Fruit fly (Drosophila melanogaster): ENCODE results near the gene Pde1c.
A peak's percentile ranks its signal among the peaks of the same experiment; 100 is the strongest.

Gene Pde1c

dm6 chr2L:11816376-11816775 lies 112.0 kb downstream of the Pde1c start (continued):
- TF ChIP-seq tio (GFP tag; optimal IDR thresholded peaks at IDR 0.05) (peak; percentile 81), CG8944 (GFP tag; optimal IDR thresholded peaks at IDR 0.05) (peak; percentile 94), grau (tag; optimal IDR thresholded peaks at IDR 0.05) (peak; percentile 83), CG10543 (GFP tag; optimal IDR thresholded peaks at IDR 0.05) (peak; percentile 93), CG11093 (GFP tag; IDR thresholded peaks at IDR 0.05) (peak; percentile 70; the same call in 2 of the 3 replicates), vfl (GFP tag; optimal IDR thresholded peaks at IDR 0.05) (peak; percentile 61), Trl (optimal IDR thresholded peaks at IDR 0.05) (no peak), Trl (GFP tag; optimal IDR thresholded peaks at IDR 0.05) (peak; percentile 93), kay (GFP tag; optimal IDR thresholded peaks at IDR 0.05) (peak; percentile 40), Sin3A (optimal IDR thresholded peaks at IDR 0.05) (no peak), bcd (GFP tag; optimal IDR thresholded peaks at IDR 0.05) (peak; percentile 97), seq (GFP tag; IDR thresholded peaks at IDR 0.05) (peak; percentile 76), E2f1 (GFP tag; IDR thresholded peaks at IDR 0.05) (peak; percentile 85), Meics (GFP tag; optimal IDR thresholded peaks at IDR 0.05) (peak; percentile 96), fd102C (GFP tag; optimal IDR thresholded peaks at IDR 0.05) (peak; percentile 98), Med (GFP tag) (peak; percentile 100), CG12659 (GFP tag; optimal IDR thresholded peaks at IDR 0.05) (peak; percentile 93), Usf (GFP tag; optimal IDR thresholded peaks at IDR 0.05) (peak; percentile 87), YL-1 (GFP tag; optimal IDR thresholded peaks at IDR 0.05) (peak; percentile 98), Side (GFP tag; optimal IDR thresholded peaks at IDR 0.05) (peak; percentile 93), rib (GFP tag; IDR thresholded peaks at IDR 0.05) (0 out of 2 replicates have a peak, but pooled peaks have one; percentile 19), MTF-1 (GFP tag; optimal IDR thresholded peaks at IDR 0.05; ENCODE audit: borderline replicate concordance) (peak; percentile 99), CG15269 (tag; optimal IDR thresholded peaks at IDR 0.05) (peak; percentile 82), CG3726 (GFP tag; IDR thresholded peaks at IDR 0.05) (peak; percentile 90; the same call in 2 of the 3 replicates), en (GFP tag; optimal IDR thresholded peaks at IDR 0.05) (peak; percentile 98), CG4404 (GFP tag; IDR thresholded peaks at IDR 0.05) (peak; percentile 76), sisA (GFP tag; IDR thresholded peaks at IDR 0.05) (peak; percentile 83), sr (GFP tag; IDR thresholded peaks at IDR 0.05) (peak; percentile 95; the same call in 2 of the 3 replicates), CG12071 (GFP tag; optimal IDR thresholded peaks at IDR 0.05) (peak; percentile 97), Dad (GFP tag; optimal IDR thresholded peaks at IDR 0.05) (peak; percentile 93), luna (GFP tag; optimal IDR thresholded peaks at IDR 0.05) (peak; percentile 80), CG12104 (GFP tag; optimal IDR thresholded peaks at IDR 0.05) (peak; percentile 89), repo (GFP tag; optimal IDR thresholded peaks at IDR 0.05) (peak; percentile 96), CG43689 (GFP tag; IDR thresholded peaks at IDR 0.05) (peak; percentile 81), bigmax (GFP tag; optimal IDR thresholded peaks at IDR 0.05) (peak; percentile 83), CG9609 (GFP tag; optimal IDR thresholded peaks at IDR 0.05) (peak; percentile 93), Poxn (GFP tag; IDR thresholded peaks at IDR 0.05) (0 out of 2 replicates have a peak, but pooled peaks have one; percentile 30), CG2116 (GFP tag; optimal IDR thresholded peaks at IDR 0.05) (peak; percentile 90), CG18011 (GFP tag; optimal IDR thresholded peaks at IDR 0.05) (peak; percentile 80), Rfx (GFP tag; IDR thresholded peaks at IDR 0.05) (peak; percentile 91), CG4820 (GFP tag; optimal IDR thresholded peaks at IDR 0.05) (peak; percentile 92), Hmr (GFP tag; optimal IDR thresholded peaks at IDR 0.05) (peak; percentile 95), CG9932 (GFP tag; IDR thresholded peaks at IDR 0.05) (peak; percentile 65), Ravus (GFP tag; IDR thresholded peaks at IDR 0.05) (peak; percentile 64), CG16815 (GFP tag; optimal IDR thresholded peaks at IDR 0.05) (peak; percentile 91), Nf-YA (GFP tag; IDR thresholded peaks at IDR 0.05) (peak; percentile 90), CoRest (tag; optimal IDR thresholded peaks at IDR 0.05) (peak; percentile 80), Jarid2 (GFP tag; optimal IDR thresholded peaks at IDR 0.05) (peak; percentile 89), tna (GFP tag; IDR thresholded peaks at IDR 0.05; ENCODE audit: partially characterized antibody) (no peak), vnd (GFP tag; IDR thresholded peaks at IDR 0.05; ENCODE audit: partially characterized antibody) (no peak), CG13296 (GFP tag; optimal IDR thresholded peaks at IDR 0.05) (peak; percentile 93), CG12236 (GFP tag; optimal IDR thresholded peaks at IDR 0.05) (peak; percentile 96)
